Fruit fly (Drosophila melanogaster) whole organism, embryonic: ENCODE results near the gene CG1785.

ENCODE experiments used
- Atf6 ChIP-seq: fragments of 200-800 bp; sonication (Bioruptor generic); IDR thresholded peaks from 2 replicates; pipeline ENCODE4 v1.3.6; 2022; ENCODE audit warnings: missing biosample characterization, missing genetic modification characterization
- Blimp-1 ChIP-seq: fragments of 200-800 bp; sonication (Bioruptor generic); optimal IDR thresholded peaks from 3 replicates; lab custom pipeline; 2018; ENCODE audit warnings: missing biosample characterization, missing genetic modification characterization, mild to moderate bottlenecking, moderate library complexity, missing genetic modification reagents
- CG10366 ChIP-seq: fragments of 200-800 bp; sonication (Bioruptor generic); IDR thresholded peaks from 2 replicates; pipeline ENCODE4 v1.3.6; 2022; ENCODE audit warnings: missing biosample characterization, missing genetic modification characterization
- CG10979 ChIP-seq: fragments of 200-800 bp; sonication (Bioruptor generic); optimal IDR thresholded peaks from 2 replicates; lab custom pipeline; 2018; ENCODE audit warnings: missing biosample characterization, mild to moderate bottlenecking, missing genetic modification characterization, moderate library complexity
- CG12299 ChIP-seq: fragments of 200-800 bp; sonication (Bioruptor generic); optimal IDR thresholded peaks from 2 replicates; lab custom pipeline; 2018; ENCODE audit warnings: missing biosample characterization, mild to moderate bottlenecking, missing genetic modification characterization
- CG1233 ChIP-seq: fragments of 200-800 bp; sonication (Bioruptor generic); optimal IDR thresholded peaks from 4 replicates; lab custom pipeline; 2018; ENCODE audit warnings: missing biosample characterization, mild to moderate bottlenecking, missing genetic modification characterization
- CG12659 ChIP-seq: fragments of 200-800 bp; sonication (Bioruptor generic); optimal IDR thresholded peaks from 3 replicates; lab custom pipeline; 2017; ENCODE audit warnings: mild to moderate bottlenecking, missing biosample characterization, missing genetic modification reagents, missing genetic modification characterization
- CG14710 ChIP-seq: fragments of 200-800 bp; sonication (Bioruptor generic); optimal IDR thresholded peaks from 3 replicates; lab custom pipeline; 2019; ENCODE audit warnings: missing biosample characterization, mild to moderate bottlenecking, missing genetic modification characterization, moderate library complexity
- CG1647 ChIP-seq: fragments of 200-800 bp; sonication (Bioruptor generic); optimal IDR thresholded peaks from 3 replicates; lab custom pipeline; 2016; ENCODE audit warnings: missing biosample characterization, missing genetic modification characterization
- CG16779 ChIP-seq: fragments of 200-800 bp; sonication (Bioruptor generic); IDR thresholded peaks from 2 replicates; pipeline ENCODE4 v1.3.6; 2022; ENCODE audit warnings: missing biosample characterization, missing genetic modification characterization
- CG18262 ChIP-seq: fragments of 200-800 bp; optimal IDR thresholded peaks from 3 replicates; lab custom pipeline; 2019; ENCODE audit warnings: missing biosample characterization, mild to moderate bottlenecking, missing genetic modification characterization, moderate library complexity
- CG1832 ChIP-seq: fragments of 200-800 bp; sonication (Bioruptor generic); optimal IDR thresholded peaks from 2 replicates; lab custom pipeline; 2017; ENCODE audit warnings: missing biosample characterization, mild to moderate bottlenecking, missing genetic modification characterization, inconsistent platforms
- CG18599 ChIP-seq: fragments of 200-800 bp; sonication (Bioruptor generic); optimal IDR thresholded peaks from 3 replicates; lab custom pipeline; 2017; ENCODE audit warnings: missing biosample characterization, missing genetic modification characterization, mild to moderate bottlenecking, moderate library complexity, missing genetic modification reagents
- CG33557 ChIP-seq: fragments of 200-800 bp; sonication (Bioruptor generic); optimal IDR thresholded peaks from 2 replicates; lab custom pipeline; 2019; ENCODE audit warnings: missing biosample characterization, mild to moderate bottlenecking, missing genetic modification characterization, moderate library complexity
- CG3838 ChIP-seq: fragments of 200-800 bp; sonication (Bioruptor generic); optimal IDR thresholded peaks from 3 replicates; lab custom pipeline; 2016; ENCODE audit warnings: missing biosample characterization, missing genetic modification characterization
- CG7556 ChIP-seq: fragments of 200-800 bp; sonication (Bioruptor generic); optimal IDR thresholded peaks from 2 replicates; lab custom pipeline; 2017; ENCODE audit warnings: missing biosample characterization, mild to moderate bottlenecking, missing genetic modification characterization
- CG7839 ChIP-seq: fragments of 200-800 bp; sonication (Bioruptor generic); optimal IDR thresholded peaks from 3 replicates; lab custom pipeline; 2018; ENCODE audit warnings: missing biosample characterization, mild to moderate bottlenecking, missing genetic modification characterization, moderate library complexity
- CG9437 ChIP-seq: fragments of 200-800 bp; sonication (Bioruptor generic); optimal IDR thresholded peaks from 2 replicates; lab custom pipeline; 2018; ENCODE audit warnings: missing biosample characterization, mild to moderate bottlenecking, missing genetic modification characterization
- CG9727 ChIP-seq: fragments of 200-800 bp; sonication (Bioruptor generic); optimal IDR thresholded peaks from 3 replicates; lab custom pipeline; 2017; ENCODE audit warnings: missing biosample characterization, mild to moderate bottlenecking, missing genetic modification characterization
- CG9797 ChIP-seq: fragments of 200-800 bp; sonication (Bioruptor generic); optimal IDR thresholded peaks from 3 replicates; lab custom pipeline; 2018; ENCODE audit warnings: missing biosample characterization, mild to moderate bottlenecking, missing genetic modification characterization
- Hand ChIP-seq: fragments of 200-800 bp; sonication (Bioruptor generic); optimal IDR thresholded peaks from 2 replicates; lab custom pipeline; 2017; ENCODE audit warnings: mild to moderate bottlenecking, missing biosample characterization, missing genetic modification reagents, missing genetic modification characterization
- Hr51 ChIP-seq, 2 experiments: fragments of 200-800 bp; sonication (Bioruptor generic); optimal IDR thresholded peaks; 2 replicates in 1 of 2; 3 replicates in 1 of 2; lab custom pipeline; 2016 to 2018; ENCODE audit warnings: missing biosample characterization in 2 of 2, missing genetic modification characterization in 2 of 2, mild to moderate bottlenecking in 1 of 2, moderate library complexity in 1 of 2
- Max ChIP-seq: fragments of 200-800 bp; sonication (Bioruptor generic); optimal IDR thresholded peaks from 2 replicates; lab custom pipeline; 2016; ENCODE audit warnings: missing biosample characterization, mild to moderate bottlenecking, missing genetic modification characterization
- Meics ChIP-seq: fragments of 200-800 bp; sonication (Bioruptor generic); optimal IDR thresholded peaks from 2 replicates; lab custom pipeline; 2017; ENCODE audit warnings: missing biosample characterization, mild to moderate bottlenecking, missing genetic modification characterization
- Myb ChIP-seq: fragments of 200-800 bp; sonication (Bioruptor generic); optimal IDR thresholded peaks from 2 replicates; lab custom pipeline; 2016; ENCODE audit warnings: missing biosample characterization, missing genetic modification characterization
- NC2α ChIP-seq: fragments of 200-800 bp; sonication (Bioruptor generic); optimal IDR thresholded peaks from 2 replicates; lab custom pipeline; 2016; ENCODE audit warnings: missing biosample characterization, missing genetic modification characterization
- NFAT ChIP-seq: fragments of 200-800 bp; sonication (Bioruptor generic); IDR thresholded peaks from 2 replicates; pipeline ENCODE4 v1.3.6; 2022; ENCODE audit warnings: missing biosample characterization, missing genetic modification characterization
- NK7.1 ChIP-seq: fragments of 200-800 bp; sonication (Bioruptor generic); optimal IDR thresholded peaks from 3 replicates; lab custom pipeline; 2016; ENCODE audit warnings: missing biosample characterization, missing genetic modification characterization
- Nf-YC ChIP-seq: fragments of 200-800 bp; optimal IDR thresholded peaks from 3 replicates; lab custom pipeline; 2019; ENCODE audit warnings: missing biosample characterization, mild to moderate bottlenecking, missing genetic modification characterization, moderate library complexity
- Six4 ChIP-seq: fragments of 200-800 bp; sonication (Bioruptor generic); optimal IDR thresholded peaks from 2 replicates; lab custom pipeline; 2016; ENCODE audit warnings: missing biosample characterization, missing genetic modification characterization
- Ssrp ChIP-seq: fragments of 200-800 bp; sonication (Bioruptor generic); optimal IDR thresholded peaks from 2 replicates; lab custom pipeline; 2018; ENCODE audit warnings: missing biosample characterization, mild to moderate bottlenecking, missing genetic modification characterization, moderate library complexity
- bsh ChIP-seq, 2 experiments: fragments of 200-800 bp; sonication (Bioruptor generic); optimal IDR thresholded peaks; 2 replicates each; lab custom pipeline; 2017 to 2018; ENCODE audit warnings: mild to moderate bottlenecking in 2 of 2, missing biosample characterization in 2 of 2, missing genetic modification characterization in 2 of 2, moderate library complexity in 1 of 2
- croc ChIP-seq: fragments of 200-800 bp; sonication (Bioruptor generic); conservative IDR thresholded peaks from 3 replicates; pipeline ENCODE4 v1.3.6; 2022; ENCODE audit warnings: missing biosample characterization, missing genetic modification characterization
- crp ChIP-seq, 2 experiments: fragments of 200-800 bp; sonication (Bioruptor generic); optimal IDR thresholded peaks; 2 replicates in 1 of 2; 3 replicates in 1 of 2; lab custom pipeline; 2017; ENCODE audit warnings: missing biosample characterization in 2 of 2, missing genetic modification characterization in 2 of 2, mild to moderate bottlenecking in 1 of 2, moderate library complexity in 1 of 2
- ewg ChIP-seq: fragments of 200-800 bp; sonication (Bioruptor generic); optimal IDR thresholded peaks from 3 replicates; lab custom pipeline; 2017; ENCODE audit warnings: mild to moderate bottlenecking, missing biosample characterization, missing genetic modification reagents, missing genetic modification characterization
- gem ChIP-seq: fragments of 200-800 bp; sonication (Bioruptor generic); optimal IDR thresholded peaks from 2 replicates; lab custom pipeline; 2019; ENCODE audit warnings: missing biosample characterization, mild to moderate bottlenecking, missing genetic modification characterization, moderate library complexity
- grau ChIP-seq: fragments of 200-800 bp; optimal IDR thresholded peaks from 3 replicates; lab custom pipeline; 2019; ENCODE audit warnings: missing biosample characterization, mild to moderate bottlenecking, missing genetic modification characterization, moderate library complexity
- ham ChIP-seq: fragments of 200-800 bp; sonication (Bioruptor generic); IDR thresholded peaks from 2 replicates; pipeline ENCODE4 v1.3.6; 2022; ENCODE audit warnings: missing biosample characterization, missing genetic modification characterization
- insv ChIP-seq, 2 experiments: fragments of 200-800 bp; sonication (Bioruptor generic); optimal IDR thresholded peaks; 3 replicates each; lab custom pipeline; 2016 to 2018; ENCODE audit warnings: missing biosample characterization in 2 of 2, missing genetic modification characterization in 2 of 2
- klu ChIP-seq: fragments of 200-800 bp; sonication (Bioruptor generic); IDR thresholded peaks from 2 replicates; pipeline ENCODE4 v1.3.6; 2022; ENCODE audit warnings: missing biosample characterization, missing genetic modification characterization
- mirr ChIP-seq: fragments of 200-800 bp; sonication (Bioruptor generic); optimal IDR thresholded peaks from 3 replicates; lab custom pipeline; 2018; ENCODE audit warnings: missing biosample characterization, mild to moderate bottlenecking, missing genetic modification characterization
- nmo ChIP-seq: fragments of 200-800 bp; sonication (Bioruptor generic); optimal IDR thresholded peaks from 2 replicates; lab custom pipeline; 2018; ENCODE audit warnings: missing biosample characterization, mild to moderate bottlenecking, missing genetic modification characterization, moderate library complexity
- otp ChIP-seq: fragments of 200-800 bp; sonication (Bioruptor generic); IDR thresholded peaks from 3 replicates; pipeline ENCODE4, ENCODE4 v1.3.6; 2022; ENCODE audit warnings: missing biosample characterization, missing genetic modification characterization
- phol ChIP-seq: fragments of 200-800 bp; sonication (Bioruptor generic); optimal IDR thresholded peaks from 3 replicates; lab custom pipeline; 2018; ENCODE audit warnings: missing biosample characterization, mild to moderate bottlenecking, missing genetic modification characterization, moderate library complexity
- pnt ChIP-seq: fragments of 200-800 bp; sonication (Bioruptor generic); optimal IDR thresholded peaks from 3 replicates; lab custom pipeline; 2016; ENCODE audit warnings: missing biosample characterization, missing genetic modification characterization
- psq ChIP-seq: fragments of 200-800 bp; sonication (Bioruptor generic); optimal IDR thresholded peaks from 2 replicates; lab custom pipeline; 2017; ENCODE audit warnings: missing biosample characterization, missing genetic modification characterization
- trh ChIP-seq: fragments of 200-800 bp; sonication (Bioruptor generic); optimal IDR thresholded peaks from 2 replicates; lab custom pipeline; 2016; ENCODE audit warnings: missing biosample characterization, missing genetic modification characterization
- tup ChIP-seq: fragments of 200-800 bp; sonication (Bioruptor generic); optimal IDR thresholded peaks from 2 replicates; lab custom pipeline; 2016; ENCODE audit warnings: missing biosample characterization, mild to moderate bottlenecking, missing genetic modification characterization, moderate library complexity

CG1785 gene

DNA sequence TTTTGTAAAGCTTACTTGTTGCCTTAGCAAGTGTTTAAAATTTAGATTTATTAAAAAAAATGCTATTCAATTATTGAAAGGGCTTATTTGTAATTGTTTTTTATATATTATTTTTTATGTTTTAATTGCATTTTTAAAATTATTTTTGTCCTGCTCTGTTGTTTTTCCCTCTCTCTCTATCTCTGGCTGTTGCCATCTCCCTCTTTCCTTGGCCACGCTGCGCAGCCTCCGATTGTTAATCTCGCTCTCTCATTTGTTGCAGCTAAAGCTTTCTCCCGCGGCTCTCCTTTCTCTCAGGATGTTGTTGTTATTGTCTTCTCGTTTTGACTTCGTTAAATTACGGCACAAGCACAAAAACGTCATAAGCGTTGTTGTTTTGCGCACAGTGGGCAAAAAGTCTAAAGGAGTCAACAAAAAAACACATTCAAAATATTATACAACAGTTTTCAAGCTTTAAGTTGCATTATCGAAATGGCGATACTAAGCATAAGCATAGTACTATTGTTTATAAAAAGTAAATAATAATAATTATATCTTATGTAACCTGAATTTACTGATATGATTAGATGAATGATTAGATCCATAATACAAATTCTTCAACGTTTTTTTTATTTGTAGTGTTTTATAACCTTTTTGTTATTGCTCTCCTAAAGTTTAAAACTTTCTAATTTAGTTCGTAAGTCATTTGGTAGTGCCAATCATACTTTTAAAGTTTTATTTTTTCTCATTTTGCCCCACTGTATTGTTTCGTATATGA, 20.5 kb upstream of the CG1785 start (continued):
- TF ChIP-seq grau (peak; percentile 26), trh (no peak), Hr51 (GFP tag; optimal IDR thresholded peaks at IDR 0.05; lab: Kevin White, UChicago) (peak in 1 of 2 experiments; percentile 36), CG3838 (GFP tag; lab: Kevin White, UChicago) (no peak), ham (no peak), Blimp-1 (GFP tag; lab: Kevin White, UChicago) (peak; percentile 23), CG18599 (GFP tag; lab: Kevin White, UChicago) (peak; percentile 13), CG18262 (tag; lab: Kevin White, UChicago) (peak; percentile 50), crp (GFP tag; optimal IDR thresholded peaks at IDR 0.05; lab: Kevin White, UChicago) (no peak), mirr (GFP tag; lab: Kevin White, UChicago) (no peak), CG7839 (tag; lab: Kevin White, UChicago) (peak; percentile 53), CG1647 (GFP tag; lab: Kevin White, UChicago) (no peak), klu (GFP tag; lab: Robert Waterston, UW) (no peak), CG9437 (GFP tag; lab: Kevin White, UChicago) (peak; percentile 34), croc (GFP tag; lab: Robert Waterston, UW) (no peak), CG10979 (peak; percentile 36), CG9727 (GFP tag; lab: Kevin White, UChicago) (peak; percentile 18), CG7556 (peak; percentile 39), CG33557 (no peak), psq (GFP tag; lab: Kevin White, UChicago) (no peak), Ssrp (tag; lab: Kevin White, UChicago) (peak; percentile 21), CG14710 (tag; lab: Kevin White, UChicago) (peak; percentile 10), gem (peak; percentile 52), bsh (GFP tag; optimal IDR thresholded peaks at IDR 0.05; lab: Kevin White, UChicago) (peak in 1 of 2 experiments; percentile 6), pnt (GFP tag; lab: Kevin White, UChicago) (no peak), Max (GFP tag; lab: Kevin White, UChicago) (no peak), nmo (GFP tag; lab: Kevin White, UChicago) (peak; percentile 27), Nf-YC (tag; lab: Kevin White, UChicago) (peak; percentile 51), Meics (GFP tag; lab: Kevin White, UChicago) (peak; percentile 10), Atf6 (GFP tag; lab: Robert Waterston, UW) (no peak), CG12659 (GFP tag; lab: Kevin White, UChicago) (no peak), NK7.1 (no peak), phol (tag; lab: Kevin White, UChicago) (peak; percentile 29), CG16779 (GFP tag; lab: Robert Waterston, UW) (no peak), CG10366 (GFP tag; lab: Robert Waterston, UW) (no peak), Hand (GFP tag; lab: Kevin White, UChicago) (no peak), NC2α (GFP tag; lab: Kevin White, UChicago) (no peak), ewg (GFP tag; lab: Kevin White, UChicago) (peak; percentile 72), tup (no peak), Myb (no peak), otp (GFP tag; lab: Robert Waterston, UW) (no peak), NFAT (no peak), insv (GFP tag; optimal IDR thresholded peaks at IDR 0.05; lab: Kevin White, UChicago) (no peak), CG1233 (GFP tag; lab: Kevin White, UChicago) (peak; percentile 3), Six4 (no peak), CG1832 (GFP tag; lab: Kevin White, UChicago) (peak; percentile 47), CG12299 (tag; lab: Kevin White, UChicago) (no peak), CG9797 (GFP tag; lab: Kevin White, UChicago) (no peak)
